Fruit fly (Drosophila melanogaster): ENCODE measurements around the gene CG34167.
A peak's percentile ranks its signal among the peaks of the same experiment; 100 is the strongest.

Gene CG34167

DNA sequence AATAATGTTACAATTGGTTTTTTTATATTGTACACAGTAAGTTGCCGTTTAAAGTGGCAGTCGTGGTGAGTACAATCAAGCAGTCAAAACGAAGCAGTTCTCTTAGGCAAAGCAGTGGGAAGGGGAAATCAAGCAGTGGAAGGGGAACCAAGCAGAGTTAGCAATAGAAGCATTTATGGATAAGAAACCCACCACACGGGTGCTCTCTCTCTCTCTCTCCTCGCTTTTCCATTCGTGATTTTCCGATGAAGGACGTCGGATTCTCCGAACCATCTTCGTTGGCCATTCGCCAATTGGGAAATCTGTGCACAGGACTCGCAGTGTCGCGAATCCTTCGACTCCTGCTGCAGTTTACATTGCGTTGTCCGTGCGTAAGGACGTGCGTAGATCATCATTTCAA is 46.2 kb upstream of the CG34167 start, which contains the start of gene beat-Ia (continued):
- TF ChIP-seq CG15696 (tag; optimal IDR thresholded peaks at IDR 0.05) (no peak), pan (optimal IDR thresholded peaks at IDR 0.05) (no peak), pan (GFP tag; optimal IDR thresholded peaks at IDR 0.05 in 1 of 2, IDR thresholded peaks at IDR 0.05 in 1 of 2) (no peak), Hmx (GFP tag; optimal IDR thresholded peaks at IDR 0.05) (no peak), sim (GFP tag; IDR thresholded peaks at IDR 0.05) (no peak), CG5245 (GFP tag; optimal IDR thresholded peaks at IDR 0.05) (no peak), CG12744 (GFP tag; optimal IDR thresholded peaks at IDR 0.05) (peak; percentile 25), sens-2 (GFP tag; IDR thresholded peaks at IDR 0.05) (peak; percentile 44; the same call in 1 of the 2 replicates), fd3F (GFP tag; optimal IDR thresholded peaks at IDR 0.05) (no peak), Sry-δ (GFP tag; optimal IDR thresholded peaks at IDR 0.05) (no peak), MBD-R2 (GFP tag; IDR thresholded peaks at IDR 0.05) (no peak), CG32772 (GFP tag; IDR thresholded peaks at IDR 0.05) (no peak), CG13296 (GFP tag; optimal IDR thresholded peaks at IDR 0.05) (no peak), Opbp (GFP tag; IDR thresholded peaks at IDR 0.05; ENCODE audit: partially characterized antibody) (peak; percentile 73; the same call in 2 of the 3 replicates), Bdp1 (GFP tag; optimal IDR thresholded peaks at IDR 0.05) (no peak), GATAe (GFP tag; conservative IDR thresholded peaks at IDR 0.05) (no peak), HmgD (GFP tag; optimal IDR thresholded peaks at IDR 0.05) (peak; percentile 67), CG7786 (GFP tag; optimal IDR thresholded peaks at IDR 0.05) (no peak), dmrt99B (tag; optimal IDR thresholded peaks at IDR 0.05) (no peak), CG7987 (GFP tag; optimal IDR thresholded peaks at IDR 0.05) (no peak), Bgb (GFP tag; IDR thresholded peaks at IDR 0.05; ENCODE audit: partially characterized antibody) (peak; percentile 48), insv (GFP tag; optimal IDR thresholded peaks at IDR 0.05) (peak in 1 of 2 experiments; percentile 69), HmgZ (tag; optimal IDR thresholded peaks at IDR 0.05) (no peak), CG14710 (tag; optimal IDR thresholded peaks at IDR 0.05) (no peak), vnd (GFP tag; IDR thresholded peaks at IDR 0.05; ENCODE audit: partially characterized antibody) (0 out of 3 replicates have a peak, but pooled peaks have one; percentile 31), ranshi (GFP tag; IDR thresholded peaks at IDR 0.05) (no peak), zen (tag; optimal IDR thresholded peaks at IDR 0.05) (peak; percentile 62), CG4617 (GFP tag; optimal IDR thresholded peaks at IDR 0.05; ENCODE audit: borderline replicate concordance) (no peak), al (GFP tag; IDR thresholded peaks at IDR 0.05) (no peak), sug (tag; optimal IDR thresholded peaks at IDR 0.05) (no peak), BEAF-32 (GFP tag; optimal IDR thresholded peaks at IDR 0.05) (no peak), grn (GFP tag; optimal IDR thresholded peaks at IDR 0.05) (no peak), Elba2 (GFP tag; optimal IDR thresholded peaks at IDR 0.05) (peak; percentile 97), Eip74EF (GFP tag; optimal IDR thresholded peaks at IDR 0.05) (peak in 1 of 2 experiments; percentile 98), Dbx (GFP tag; IDR thresholded peaks at IDR 0.05) (no peak), wor (GFP tag; IDR thresholded peaks at IDR 0.05) (no peak), CG18262 (tag; optimal IDR thresholded peaks at IDR 0.05) (no peak), Nf-YC (tag; optimal IDR thresholded peaks at IDR 0.05) (peak; percentile 76), CG7963 (GFP tag; IDR thresholded peaks at IDR 0.05; ENCODE audit: partially characterized antibody) (no peak), PHDP (tag; optimal IDR thresholded peaks at IDR 0.05) (no peak), CG17186 (GFP tag; optimal IDR thresholded peaks at IDR 0.05) (no peak), CG14965 (GFP tag; optimal IDR thresholded peaks at IDR 0.05; ENCODE audit: borderline replicate concordance) (no peak), chn (GFP tag; optimal IDR thresholded peaks at IDR 0.05) (no peak), Nf-YA (GFP tag; IDR thresholded peaks at IDR 0.05) (no peak), hb (GFP tag; IDR thresholded peaks at IDR 0.05; ENCODE audit: partially characterized antibody) (0 out of 3 replicates have a peak, but pooled peaks have one; percentile 18), CG8290 (GFP tag; optimal IDR thresholded peaks at IDR 0.05) (peak; percentile 75), CG8290 (tag; optimal IDR thresholded peaks at IDR 0.05) (peak; percentile 37 to 59), pfk (GFP tag; optimal IDR thresholded peaks at IDR 0.05) (no peak), br (optimal IDR thresholded peaks at IDR 0.05) (no peak), Drgx (GFP tag; IDR thresholded peaks at IDR 0.05) (no peak), CG12659 (GFP tag; optimal IDR thresholded peaks at IDR 0.05) (no peak)
